Fruit fly (Drosophila melanogaster) whole organism, embryonic: ENCODE measurements around the gene CG14642.

ENCODE experiments used
- Aef1 ChIP-seq: fragments of 200-800 bp; sonication (Bioruptor generic); IDR thresholded peaks from 3 replicates; pipeline ENCODE4 v1.3.6; 2022; ENCODE audit warnings: missing biosample characterization, missing genetic modification characterization
- Asciz ChIP-seq: fragments of 200-800 bp; sonication (Bioruptor generic); optimal IDR thresholded peaks from 2 replicates; lab custom pipeline; 2017; ENCODE audit warnings: missing biosample characterization, mild to moderate bottlenecking, missing genetic modification characterization, missing genetic modification reagents
- BEAF-32 ChIP-seq: fragments of 200-800 bp; sonication (Bioruptor generic); optimal IDR thresholded peaks from 3 replicates; lab custom pipeline; 2017; ENCODE audit warnings: missing biosample characterization, missing genetic modification characterization, mild to moderate bottlenecking, moderate library complexity, missing genetic modification reagents
- CG10462 ChIP-seq: fragments of 200-800 bp; sonication (Bioruptor generic); optimal IDR thresholded peaks from 2 replicates; lab custom pipeline; 2016; ENCODE audit warnings: missing biosample characterization, missing genetic modification characterization
- CG14860 ChIP-seq: fragments of 200-800 bp; sonication (Bioruptor generic); IDR thresholded peaks from 3 replicates; pipeline ENCODE4 v1.3.6; 2022; ENCODE audit warnings: missing biosample characterization, missing genetic modification characterization; ENCODE audit not compliant: partially characterized antibody
- CG15696 ChIP-seq: fragments of 200-800 bp; sonication (Bioruptor generic); optimal IDR thresholded peaks from 2 replicates; lab custom pipeline; 2019; ENCODE audit warnings: missing biosample characterization, mild to moderate bottlenecking, missing genetic modification characterization, moderate library complexity
- CG1602 ChIP-seq: fragments of 200-800 bp; sonication (Bioruptor generic); optimal IDR thresholded peaks from 3 replicates; lab custom pipeline; 2016; ENCODE audit warnings: missing biosample characterization, missing genetic modification characterization
- CG1603 ChIP-seq: fragments of 200-800 bp; sonication (Bioruptor generic); optimal IDR thresholded peaks from 2 replicates; lab custom pipeline; 2019; ENCODE audit warnings: missing biosample characterization, mild to moderate bottlenecking, missing genetic modification characterization, moderate library complexity
- CG18599 ChIP-seq: fragments of 200-800 bp; sonication (Bioruptor generic); optimal IDR thresholded peaks from 3 replicates; lab custom pipeline; 2017; ENCODE audit warnings: missing biosample characterization, missing genetic modification characterization, mild to moderate bottlenecking, moderate library complexity, missing genetic modification reagents
- CG3065 ChIP-seq: fragments of 200-800 bp; sonication (Bioruptor generic); optimal IDR thresholded peaks from 2 replicates; lab custom pipeline; 2016; ENCODE audit warnings: missing biosample characterization, missing genetic modification characterization
- CG34224 ChIP-seq: fragments of 200-800 bp; sonication (Bioruptor generic); IDR thresholded peaks from 3 replicates; pipeline ENCODE4 v1.3.6; 2022; ENCODE audit warnings: missing biosample characterization, missing genetic modification characterization; ENCODE audit not compliant: partially characterized antibody
- CG42726 ChIP-seq: fragments of 200-800 bp; sonication (Bioruptor generic); IDR thresholded peaks from 2 replicates; pipeline ENCODE4 v1.3.6; 2022; ENCODE audit warnings: missing biosample characterization, missing genetic modification characterization; ENCODE audit not compliant: partially characterized antibody
- CG4282 ChIP-seq: fragments of 200-800 bp; sonication (Bioruptor generic); optimal IDR thresholded peaks from 2 replicates; lab custom pipeline; 2016; ENCODE audit warnings: missing biosample characterization, missing genetic modification characterization
- CG6272 ChIP-seq: fragments of 200-800 bp; sonication (Bioruptor generic); IDR thresholded peaks from 2 replicates; pipeline ENCODE4 v1.3.6; 2022; ENCODE audit warnings: missing biosample characterization, missing genetic modification characterization
- CG6654 ChIP-seq: fragments of 200-800 bp; sonication (Bioruptor generic); optimal IDR thresholded peaks from 2 replicates; lab custom pipeline; 2017; ENCODE audit warnings: missing biosample characterization, mild to moderate bottlenecking, missing genetic modification characterization
- CG8089 ChIP-seq: fragments of 200-800 bp; sonication (Bioruptor generic); optimal IDR thresholded peaks from 3 replicates; lab custom pipeline; 2016; ENCODE audit warnings: missing biosample characterization, missing genetic modification characterization
- CG9797 ChIP-seq: fragments of 200-800 bp; sonication (Bioruptor generic); optimal IDR thresholded peaks from 3 replicates; lab custom pipeline; 2018; ENCODE audit warnings: missing biosample characterization, mild to moderate bottlenecking, missing genetic modification characterization
- CkIIα-i1 ChIP-seq: fragments of 200-800 bp; sonication (Bioruptor generic); IDR thresholded peaks from 2 replicates; pipeline ENCODE4 v1.3.6; 2022; ENCODE audit warnings: missing biosample characterization, missing genetic modification characterization
- D ChIP-seq, 2 experiments: fragments of 200-800 bp in 1 of 2; fragments of >200 bp in 1 of 2; sonication (Bioruptor generic) in 1 of 2; optimal IDR thresholded peaks; 2 replicates in 1 of 2; 3 replicates in 1 of 2; lab custom pipeline; 2017; ENCODE audit warnings: mild to moderate bottlenecking in 1 of 2, missing biosample characterization in 1 of 2, missing genetic modification characterization in 1 of 2, missing genetic modification reagents in 1 of 2
- Doc3 ChIP-seq: fragments of 200-800 bp; sonication (Bioruptor generic); IDR thresholded peaks from 3 replicates; pipeline ENCODE4 v1.3.6; 2022; ENCODE audit warnings: missing biosample characterization, missing genetic modification characterization; ENCODE audit not compliant: partially characterized antibody
- ERR ChIP-seq: fragments of 200-800 bp; sonication (Bioruptor generic); optimal IDR thresholded peaks from 2 replicates; lab custom pipeline; 2016; ENCODE audit warnings: missing biosample characterization, missing genetic modification characterization
- Elba2 ChIP-seq: fragments of 200-800 bp; sonication (Bioruptor generic); optimal IDR thresholded peaks from 3 replicates; lab custom pipeline; 2016; ENCODE audit warnings: missing biosample characterization, missing genetic modification characterization
- Fer2 ChIP-seq: fragments of 200-800 bp; sonication (Bioruptor generic); optimal IDR thresholded peaks from 2 replicates; lab custom pipeline; 2018; ENCODE audit warnings: missing biosample characterization, mild to moderate bottlenecking, missing genetic modification characterization, moderate library complexity
- Hr51 ChIP-seq, 2 experiments: fragments of 200-800 bp; sonication (Bioruptor generic); optimal IDR thresholded peaks; 2 replicates in 1 of 2; 3 replicates in 1 of 2; lab custom pipeline; 2016 to 2018; ENCODE audit warnings: missing biosample characterization in 2 of 2, missing genetic modification characterization in 2 of 2, mild to moderate bottlenecking in 1 of 2, moderate library complexity in 1 of 2
- Lhr ChIP-seq: fragments of 200-800 bp; sonication (Bioruptor generic); optimal IDR thresholded peaks from 3 replicates; lab custom pipeline; 2017; ENCODE audit warnings: mild to moderate bottlenecking, missing biosample characterization, missing genetic modification reagents, missing genetic modification characterization
- Mrtf ChIP-seq: fragments of 200-800 bp; sonication (Bioruptor generic); IDR thresholded peaks from 3 replicates; pipeline ENCODE4 v1.3.6; 2022; ENCODE audit warnings: missing biosample characterization, missing genetic modification characterization
- Myb ChIP-seq: fragments of 200-800 bp; sonication (Bioruptor generic); optimal IDR thresholded peaks from 2 replicates; lab custom pipeline; 2016; ENCODE audit warnings: missing biosample characterization, missing genetic modification characterization
- NK7.1 ChIP-seq: fragments of 200-800 bp; sonication (Bioruptor generic); optimal IDR thresholded peaks from 3 replicates; lab custom pipeline; 2016; ENCODE audit warnings: missing biosample characterization, missing genetic modification characterization
- Neu2 ChIP-seq: fragments of 200-800 bp; sonication (Bioruptor generic); optimal IDR thresholded peaks from 3 replicates; lab custom pipeline; 2016; ENCODE audit warnings: missing biosample characterization, missing genetic modification characterization, borderline replicate concordance
- Oaz ChIP-seq: fragments of 200-800 bp; sonication (Bioruptor generic); IDR thresholded peaks from 2 replicates; pipeline ENCODE4 v1.3.6; 2022; ENCODE audit warnings: missing biosample characterization, missing genetic modification characterization
- Optix ChIP-seq: fragments of 200-800 bp; sonication (Bioruptor generic); IDR thresholded peaks from 3 replicates; pipeline ENCODE4 v1.3.6; 2022; ENCODE audit warnings: missing biosample characterization, missing genetic modification characterization
- Ssrp ChIP-seq: fragments of 200-800 bp; sonication (Bioruptor generic); optimal IDR thresholded peaks from 2 replicates; lab custom pipeline; 2018; ENCODE audit warnings: missing biosample characterization, mild to moderate bottlenecking, missing genetic modification characterization, moderate library complexity
- Trl ChIP-seq, 3 experiments: fragments of >200 bp in 2 of 3; fragments of 200-800 bp in 1 of 3; sonication (Bioruptor generic) in 1 of 3; optimal IDR thresholded peaks; 2 replicates in 1 of 3; 3 replicates in 2 of 3; lab custom pipeline; 2016 to 2017; ENCODE audit warnings: missing biosample characterization in 1 of 3, missing genetic modification characterization in 1 of 3
- amos ChIP-seq: fragments of 200-800 bp; sonication (Bioruptor generic); IDR thresholded peaks from 2 replicates; pipeline ENCODE4 v1.3.6; 2022; ENCODE audit warnings: missing biosample characterization, missing genetic modification characterization; ENCODE audit not compliant: partially characterized antibody
- ato ChIP-seq: fragments of 200-800 bp; sonication (Bioruptor generic); IDR thresholded peaks from 2 replicates; pipeline ENCODE4 v1.3.6; 2022; ENCODE audit warnings: missing biosample characterization, missing genetic modification characterization; ENCODE audit not compliant: partially characterized antibody
- fd3F ChIP-seq: fragments of 200-800 bp; sonication (Bioruptor generic); optimal IDR thresholded peaks from 2 replicates; lab custom pipeline; 2018; ENCODE audit warnings: missing biosample characterization, mild to moderate bottlenecking, missing genetic modification characterization, moderate library complexity
- grau ChIP-seq: fragments of 200-800 bp; optimal IDR thresholded peaks from 3 replicates; lab custom pipeline; 2019; ENCODE audit warnings: missing biosample characterization, mild to moderate bottlenecking, missing genetic modification characterization, moderate library complexity
- gsb-n ChIP-seq: fragments of 200-800 bp; sonication (Bioruptor generic); optimal IDR thresholded peaks from 3 replicates; lab custom pipeline; 2018; ENCODE audit warnings: missing biosample characterization, mild to moderate bottlenecking, missing genetic modification characterization
- jing ChIP-seq: fragments of 200-800 bp; sonication (Bioruptor generic); optimal IDR thresholded peaks from 2 replicates; lab custom pipeline; 2018; ENCODE audit warnings: missing biosample characterization, mild to moderate bottlenecking, missing genetic modification characterization
- kah ChIP-seq: fragments of 200-800 bp; sonication (Bioruptor generic); optimal IDR thresholded peaks from 2 replicates; lab custom pipeline; 2018; ENCODE audit warnings: missing biosample characterization, mild to moderate bottlenecking, missing genetic modification characterization
- mirr ChIP-seq: fragments of 200-800 bp; sonication (Bioruptor generic); optimal IDR thresholded peaks from 3 replicates; lab custom pipeline; 2018; ENCODE audit warnings: missing biosample characterization, mild to moderate bottlenecking, missing genetic modification characterization
- mld ChIP-seq: fragments of 200-800 bp; sonication (Bioruptor generic); IDR thresholded peaks from 3 replicates; pipeline ENCODE4 v1.3.6; 2022; ENCODE audit warnings: missing biosample characterization, missing genetic modification characterization; ENCODE audit not compliant: partially characterized antibody
- otp ChIP-seq: fragments of 200-800 bp; sonication (Bioruptor generic); IDR thresholded peaks from 3 replicates; pipeline ENCODE4, ENCODE4 v1.3.6; 2022; ENCODE audit warnings: missing biosample characterization, missing genetic modification characterization
- pnt ChIP-seq: fragments of 200-800 bp; sonication (Bioruptor generic); optimal IDR thresholded peaks from 3 replicates; lab custom pipeline; 2016; ENCODE audit warnings: missing biosample characterization, missing genetic modification characterization
- rib ChIP-seq: fragments of 200-800 bp; sonication (Bioruptor generic); IDR thresholded peaks from 2 replicates; pipeline ENCODE4 v1.3.6; 2022; ENCODE audit warnings: missing biosample characterization, missing genetic modification characterization
- run ChIP-seq: fragments of 200-800 bp; sonication (Bioruptor generic); optimal IDR thresholded peaks from 3 replicates; lab custom pipeline; 2018; ENCODE audit warnings: missing biosample characterization, mild to moderate bottlenecking, missing genetic modification characterization
- sug ChIP-seq: fragments of 200-800 bp; optimal IDR thresholded peaks from 2 replicates; lab custom pipeline; 2019; ENCODE audit warnings: missing biosample characterization, mild to moderate bottlenecking, missing genetic modification characterization, moderate library complexity

Gene CG14642

DNA sequence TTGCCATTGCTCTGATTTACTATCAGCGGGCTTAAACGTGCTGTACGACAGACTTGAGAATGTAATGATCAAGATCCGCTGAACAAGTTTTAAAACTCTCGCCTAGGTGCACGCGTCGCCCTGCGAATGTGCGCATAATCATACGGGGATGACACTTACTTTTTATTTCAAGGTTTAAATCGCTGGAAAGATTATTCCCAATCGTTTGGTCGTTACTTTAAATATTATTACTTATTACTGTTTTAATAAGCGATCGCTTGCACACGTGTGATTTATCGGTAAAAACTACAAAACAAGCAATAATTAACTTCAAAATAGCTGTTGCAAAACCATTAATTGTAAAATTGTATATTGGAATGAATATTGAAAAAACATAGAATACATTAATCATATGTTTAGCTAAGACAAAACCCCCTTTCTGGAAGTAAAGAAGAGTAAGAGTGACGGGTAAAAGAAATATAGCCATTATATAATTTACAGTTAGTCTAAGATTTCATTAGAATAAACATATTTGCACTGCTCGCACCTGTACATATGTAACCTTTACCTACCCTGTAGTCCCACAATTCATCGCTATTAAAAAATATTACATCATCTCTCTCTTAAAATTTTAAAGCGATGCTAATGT, 13.3 kb downstream of the CG14642 start, which contains the start of gene DhpD (continued):
- TF ChIP-seq Hr51 (GFP tag; optimal IDR thresholded peaks at IDR 0.05; lab: Kevin White, UChicago) (peak; percentile 28 to 65), Myb (peak; percentile 37), Asciz (GFP tag; lab: Kevin White, UChicago) (peak; percentile 59), amos (GFP tag; lab: Robert Waterston, UW) (peak; percentile 90; the same call in 1 of the 2 replicates), pnt (GFP tag; lab: Kevin White, UChicago) (peak; percentile 14), jing (GFP tag; lab: Kevin White, UChicago) (peak; percentile 10), gsb-n (tag; lab: Kevin White, UChicago) (no peak), rib (GFP tag; lab: Robert Waterston, UW) (no peak), CG9797 (GFP tag; lab: Kevin White, UChicago) (no peak), ato (peak; percentile 93), CG34224 (GFP tag; lab: Robert Waterston, UW) (peak; percentile 36; the same call in 2 of the 3 replicates), CG6272 (GFP tag; lab: Robert Waterston, UW) (peak; percentile 67; the same call in 1 of the 2 replicates), CG18599 (GFP tag; lab: Kevin White, UChicago) (peak; percentile 75), CG15696 (peak; percentile 75), Fer2 (tag; lab: Kevin White, UChicago) (peak; percentile 53), CG4282 (GFP tag; lab: Kevin White, UChicago) (no peak), otp (peak; percentile 76), fd3F (peak; percentile 55), mirr (peak; percentile 55), Neu2 (GFP tag; lab: Kevin White, UChicago) (no peak), run (tag; lab: Kevin White, UChicago) (no peak), Optix (GFP tag; lab: Robert Waterston, UW) (no peak), Mrtf (peak; percentile 43; the same call in 2 of the 3 replicates), CG42726 (GFP tag; lab: Robert Waterston, UW) (peak; percentile 88; the same call in 1 of the 2 replicates), CG10462 (GFP tag; lab: Kevin White, UChicago) (no peak), Trl (optimal IDR thresholded peaks at IDR 0.05; lab: Kevin White, UChicago) (no peak), Trl (GFP tag; optimal IDR thresholded peaks at IDR 0.05; lab: Kevin White, UChicago) (peak; percentile 13), D (optimal IDR thresholded peaks at IDR 0.05; lab: Kevin White, UChicago) (no peak), D (GFP tag; optimal IDR thresholded peaks at IDR 0.05; lab: Kevin White, UChicago) (peak; percentile 39), CkIIα-i1 (GFP tag; lab: Robert Waterston, UW) (no peak), grau (tag; lab: Kevin White, UChicago) (peak; percentile 75), CG1603 (tag; lab: Kevin White, UChicago) (peak; percentile 66), kah (GFP tag; lab: Kevin White, UChicago) (peak; percentile 31), Elba2 (GFP tag; lab: Kevin White, UChicago) (no peak), ERR (GFP tag; lab: Kevin White, UChicago) (no peak), sug (tag; lab: Kevin White, UChicago) (peak; percentile 60), Lhr (GFP tag; lab: Kevin White, UChicago) (peak; percentile 4), NK7.1 (GFP tag; lab: Kevin White, UChicago) (no peak), Aef1 (GFP tag; lab: Robert Waterston, UW) (peak; percentile 67), mld (GFP tag; lab: Robert Waterston, UW) (peak; percentile 85), CG1602 (GFP tag; lab: Kevin White, UChicago) (peak; percentile 53), BEAF-32 (peak; percentile 26), Oaz (GFP tag; lab: Robert Waterston, UW) (no peak), CG6654 (peak; percentile 39), CG3065 (GFP tag; lab: Kevin White, UChicago) (no peak), CG14860 (peak; percentile 90), CG8089 (peak; percentile 6), Ssrp (tag; lab: Kevin White, UChicago) (peak; percentile 45), Doc3 (GFP tag; lab: Robert Waterston, UW) (no peak)
